Worm (Caenorhabditis elegans) whole organism, L4/young adult: ENCODE measurements around the gene ptp-2.
A peak's percentile ranks its signal among the peaks of the same experiment; 100 is the strongest.

Experiments
- W03F9.2 ChIP-seq: fragments of 150-350 bp; optimal IDR thresholded peaks from 2 replicates; lab custom pipeline; 2014; ENCODE audit warnings: missing biosample characterization, missing genetic modification characterization
- dao-5 ChIP-seq: sonication (generic microtip); optimal IDR thresholded peaks from 2 replicates; lab custom pipeline; 2016; ENCODE audit warnings: missing genotype, missing genetic modification characterization, moderate library complexity, missing compliant biosample characterization
- him-1 ChIP-seq: sonication (generic microtip); optimal IDR thresholded peaks from 2 replicates; lab custom pipeline; 2016; ENCODE audit warnings: missing genotype, missing genetic modification reagents, missing genetic modification characterization, missing compliant biosample characterization

The ptp-2 gene

ce11 chrII:5896512-5896911, 21.9 kb upstream of the ptp-2 start:
- TF ChIP-seq him-1 (no peak), W03F9.2 (tag; lab: Kevin White, UChicago) (no peak), dao-5 (tag; lab: Kevin White, UChicago) (no peak)

ce11 chrII:5899080-5899479, 19.4 kb upstream of the ptp-2 start:
- TF ChIP-seq dao-5 (tag; lab: Kevin White, UChicago) = no peak
- TF ChIP-seq him-1 = no peak
- no peak for TF ChIP-seq W03F9.2 (tag; lab: Kevin White, UChicago)

- TF ChIP-seq W03F9.2 (tag; lab: Kevin White, UChicago) = peak; percentile 16
- TF ChIP-seq him-1 = no peak
- no peak for TF ChIP-seq dao-5 (tag; lab: Kevin White, UChicago)
Observed at ce11 chrII:5899865-5900486, 18.5 kb upstream of the ptp-2 start.

- TF ChIP-seq W03F9.2 (tag; lab: Kevin White, UChicago) = no peak
- no peak for TF ChIP-seq him-1
- no peak for TF ChIP-seq dao-5 (tag; lab: Kevin White, UChicago)
Observed at ce11 chrII:5901407-5902026, 16.9 kb upstream of the ptp-2 start.

ce11 chrII:5902139-5902538, 16.3 kb upstream of the ptp-2 start:
- TF ChIP-seq him-1 (no peak), W03F9.2 (tag; lab: Kevin White, UChicago) (no peak), dao-5 (tag; lab: Kevin White, UChicago) (no peak)

- no peak for TF ChIP-seq W03F9.2 (tag; lab: Kevin White, UChicago)
- no peak for TF ChIP-seq him-1
- TF ChIP-seq dao-5 (tag; lab: Kevin White, UChicago) = no peak
Observed at ce11 chrII:5904252-5904651, 14.2 kb upstream of the ptp-2 start, which contains the start of gene tsp-18. Gene tsp-18, plus strand, starts transcription at chrII:5904552.

- no peak for TF ChIP-seq dao-5 (tag; lab: Kevin White, UChicago)
- TF ChIP-seq him-1 = no peak
- TF ChIP-seq W03F9.2 (tag; lab: Kevin White, UChicago) = no peak
Observed at ce11 chrII:5906274-5906673, 12.2 kb upstream of the ptp-2 start, which contains the start of gene F59G1.8. Gene F59G1.8, plus strand, starts transcription at chrII:5906566.

- TF ChIP-seq him-1 = no peak
- TF ChIP-seq dao-5 (tag; lab: Kevin White, UChicago) = no peak
- TF ChIP-seq W03F9.2 (tag; lab: Kevin White, UChicago) = no peak
Observed at ce11 chrII:5907482-5907881, 11.0 kb upstream of the ptp-2 start, which contains the start of gene vps-35. Gene vps-35, plus strand, starts transcription at chrII:5907816.

ce11 chrII:5911274-5911673, 7.2 kb upstream of the ptp-2 start, which contains the start of gene cgt-3:
Gene cgt-3, plus strand, starts transcription at chrII:5911324.
- TF ChIP-seq W03F9.2 (tag; lab: Kevin White, UChicago) = no peak
- no peak for TF ChIP-seq dao-5 (tag; lab: Kevin White, UChicago)
- TF ChIP-seq him-1 = no peak

ce11 chrII:5911939-5912523, 6.4 kb upstream of the ptp-2 start:
- no peak for TF ChIP-seq dao-5 (tag; lab: Kevin White, UChicago)
- no peak for TF ChIP-seq him-1
- TF ChIP-seq W03F9.2 (tag; lab: Kevin White, UChicago) = no peak

- TF ChIP-seq him-1 (no peak), dao-5 (tag; lab: Kevin White, UChicago) (no peak), W03F9.2 (tag; lab: Kevin White, UChicago) (no peak)
Observed at ce11 chrII:5913897-5914296, 4.5 kb upstream of the ptp-2 start.

- TF ChIP-seq dao-5 (tag; lab: Kevin White, UChicago) = no peak
- TF ChIP-seq W03F9.2 (tag; lab: Kevin White, UChicago) = no peak
- no peak for TF ChIP-seq him-1
Observed at ce11 chrII:5917010-5917472, 1.4 kb upstream of the ptp-2 start, which contains the start of gene frh-1. Gene frh-1, plus strand, starts transcription at chrII:5917422.

- TF ChIP-seq him-1 (no peak), W03F9.2 (tag; lab: Kevin White, UChicago) (no peak), dao-5 (tag; lab: Kevin White, UChicago) (no peak)
Observed at ce11 chrII:5921620-5922019, 3.2 kb downstream of the ptp-2 start, which contains the start of gene vrk-1. Gene vrk-1, plus strand, starts transcription at chrII:5921967.

ce11 chrII:5928502-5928901, 10.1 kb downstream of the ptp-2 start, which contains the start of gene egl-44:
Gene egl-44, plus strand, starts transcription at chrII:5928802.
- no peak for TF ChIP-seq him-1
- no peak for TF ChIP-seq W03F9.2 (tag; lab: Kevin White, UChicago)
- TF ChIP-seq dao-5 (tag; lab: Kevin White, UChicago) = no peak
